Worm (Caenorhabditis elegans) whole organism, mixed stage, embryonic: ENCODE measurements around the gene hid-1.

Experiments used
- elt-3 ChIP-seq: fragments of 150-350 bp; optimal IDR thresholded peaks from 2 replicates; lab custom pipeline; 2014; ENCODE audit warnings: missing biosample characterization, missing genetic modification characterization
- lin-32 ChIP-seq: fragments of 200-800 bp; sonication (Bioruptor generic); optimal IDR thresholded peaks from 2 replicates; lab custom pipeline; 2018; ENCODE audit warnings: mild to moderate bottlenecking, missing genetic modification characterization, missing compliant biosample characterization
- unc-62 ChIP-seq: fragments of 150-350 bp; optimal IDR thresholded peaks from 2 replicates; lab custom pipeline; 2014; ENCODE audit warnings: missing biosample characterization, missing genetic modification reagents, missing genetic modification characterization

- TF ChIP-seq elt-3 (tag; lab: Kevin White, UChicago) (no peak), unc-62 (GFP tag; lab: Kevin White, UChicago) (no peak), lin-32 (GFP tag; lab: Kevin White, UChicago) (no peak)
Observed at ce11 chrX:2482622-2483021, 6.2 kb upstream of the hid-1 start, which contains the start of gene K02E10.6.
